Worm (Caenorhabditis elegans) whole organism, mixed stage, embryonic: ENCODE results near the gene F35D11.1.

ENCODE experiments used
- M03D4.4 ChIP-seq: sonication (generic microtip); optimal IDR thresholded peaks from 2 replicates; lab custom pipeline; 2017; ENCODE audit warnings: mild to moderate bottlenecking, missing genetic modification characterization, missing compliant biosample characterization
- elt-1 ChIP-seq: sonication (generic microtip); optimal IDR thresholded peaks from 2 replicates; lab custom pipeline; 2017; ENCODE audit warnings: missing genetic modification characterization, mild to moderate bottlenecking, missing compliant biosample characterization, antibody characterized with exemption, moderate library complexity, borderline replicate concordance; ENCODE audit not compliant: insufficient read depth
- mab-5 ChIP-seq: fragments of 150-350 bp; optimal IDR thresholded peaks from 2 replicates; lab custom pipeline; 2014; ENCODE audit warnings: missing biosample characterization, missing genetic modification characterization
- nhr-2 ChIP-seq: fragments of 150-350 bp; optimal IDR thresholded peaks from 2 replicates; lab custom pipeline; 2014; ENCODE audit warnings: missing biosample characterization, missing genetic modification characterization
- nhr-237 ChIP-seq: fragments of 150-350 bp; optimal IDR thresholded peaks from 2 replicates; lab custom pipeline; 2014; ENCODE audit warnings: missing biosample characterization, missing genetic modification characterization
- nhr-76 ChIP-seq: sonication (generic microtip); optimal IDR thresholded peaks from 2 replicates; lab custom pipeline; 2017; ENCODE audit warnings: missing biosample characterization, missing genetic modification characterization
- unc-120 ChIP-seq: sonication (generic microtip); optimal IDR thresholded peaks from 2 replicates; lab custom pipeline; 2017; ENCODE audit warnings: missing genetic modification characterization, missing compliant biosample characterization; ENCODE audit not compliant: poor library complexity, severe bottlenecking
- unc-62 ChIP-seq: fragments of 150-350 bp; optimal IDR thresholded peaks from 2 replicates; lab custom pipeline; 2014; ENCODE audit warnings: missing biosample characterization, missing genetic modification reagents, missing genetic modification characterization
- zip-8 ChIP-seq: fragments of 150-350 bp; optimal IDR thresholded peaks from 2 replicates; lab custom pipeline; 2014; ENCODE audit warnings: missing biosample characterization, missing genetic modification characterization
- ztf-11 ChIP-seq: fragments of 150-350 bp; optimal IDR thresholded peaks from 2 replicates; lab custom pipeline; 2014; ENCODE audit warnings: missing biosample characterization, missing genetic modification characterization

DNA sequence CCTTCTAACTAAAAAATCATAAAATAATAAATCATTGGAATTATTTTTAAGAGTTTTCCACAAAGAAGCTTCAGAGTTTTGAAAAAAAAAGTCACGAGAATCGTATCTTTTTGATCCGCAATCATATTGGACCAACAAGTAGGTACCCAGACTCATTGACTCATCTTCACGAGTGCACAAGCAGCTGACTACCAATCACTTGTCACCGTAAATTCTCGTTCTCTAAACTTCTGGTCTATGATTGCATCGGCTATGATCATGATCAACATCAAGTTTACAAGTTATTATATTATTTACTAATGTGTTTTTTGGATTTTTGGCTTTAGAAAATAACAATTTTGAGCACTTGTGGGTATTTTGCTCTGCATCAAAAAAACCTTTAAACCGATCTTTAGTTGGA, 49.5 kb downstream of the F35D11.1 start:
- TF ChIP-seq zip-8 (tag; lab: Kevin White, UChicago) (no peak), unc-120 (tag; lab: Kevin White, UChicago) (no peak), nhr-2 (tag; lab: Kevin White, UChicago) (no peak), mab-5 (tag; lab: Kevin White, UChicago) (no peak), ztf-11 (tag; lab: Kevin White, UChicago) (no peak), M03D4.4 (tag; lab: Kevin White, UChicago) (no peak), unc-62 (GFP tag; lab: Kevin White, UChicago) (peak; percentile 40), nhr-237 (tag; lab: Kevin White, UChicago) (no peak), nhr-76 (no peak), elt-1 (tag; lab: Kevin White, UChicago) (no peak)
